Fruit fly (Drosophila melanogaster): Measurements from ENCODE around the gene CG42525.
A peak's percentile ranks its signal among the peaks of the same experiment; 100 is the strongest.

CG42525 gene

dm6 chr3L:3224740-3225719, 35.5 kb upstream of the CG42525 start, which contains the start of gene Larp4B:
Gene Larp4B, plus strand, starts transcription at chr3L:3224838.
- peak; percentile 27 for TF ChIP-seq Jra (GFP tag; optimal IDR thresholded peaks at IDR 0.05)
- no peak for TF ChIP-seq HLH106 (tag; optimal IDR thresholded peaks at IDR 0.05)
- TF ChIP-seq foxo (GFP tag; optimal IDR thresholded peaks at IDR 0.05) = peak in 1 of 2 experiments; percentile 17
- TF ChIP-seq Vsx2 (GFP tag; optimal IDR thresholded peaks at IDR 0.05; ENCODE audit: partially characterized antibody) = no peak
- no peak for TF ChIP-seq GATAd (GFP tag; optimal IDR thresholded peaks at IDR 0.05)
- TF ChIP-seq psq (GFP tag; optimal IDR thresholded peaks at IDR 0.05) = no peak
- TF ChIP-seq CG9705 (GFP tag; optimal IDR thresholded peaks at IDR 0.05) = no peak
- TF ChIP-seq jim (GFP tag; optimal IDR thresholded peaks at IDR 0.05) = no peak
- TF ChIP-seq rgr (GFP tag; optimal IDR thresholded peaks at IDR 0.05) = peak; percentile 36
- TF ChIP-seq brk (GFP tag; optimal IDR thresholded peaks at IDR 0.05) = no peak
- TF ChIP-seq h (GFP tag; optimal IDR thresholded peaks at IDR 0.05) = peak; percentile 13
- TF ChIP-seq Rel (GFP tag; optimal IDR thresholded peaks at IDR 0.05) = no peak
- peak; percentile 97 for TF ChIP-seq Rel (tag; optimal IDR thresholded peaks at IDR 0.05)
- TF ChIP-seq Sp1 (GFP tag; optimal IDR thresholded peaks at IDR 0.05) = peak; percentile 6

- TF ChIP-seq usp (GFP tag; optimal IDR thresholded peaks at IDR 0.05) = no peak
- no peak for TF ChIP-seq rgr (GFP tag; optimal IDR thresholded peaks at IDR 0.05)
- TF ChIP-seq CG9705 (GFP tag; optimal IDR thresholded peaks at IDR 0.05) = no peak
- no peak for TF ChIP-seq Dfd (GFP tag; optimal IDR thresholded peaks at IDR 0.05)
- no peak for TF ChIP-seq N (GFP tag; optimal IDR thresholded peaks at IDR 0.05)
- TF ChIP-seq Abd-B (GFP tag; optimal IDR thresholded peaks at IDR 0.05) = no peak
- TF ChIP-seq CG32264 (GFP tag; optimal IDR thresholded peaks at IDR 0.05) = no peak
- TF ChIP-seq Jra (GFP tag; optimal IDR thresholded peaks at IDR 0.05) = no peak
- TF ChIP-seq woc (GFP tag; optimal IDR thresholded peaks at IDR 0.05) = no peak
- no peak for TF ChIP-seq pan (optimal IDR thresholded peaks at IDR 0.05)
- no peak for TF ChIP-seq brk (GFP tag; optimal IDR thresholded peaks at IDR 0.05)
- TF ChIP-seq psq (GFP tag; optimal IDR thresholded peaks at IDR 0.05) = no peak
- TF ChIP-seq Hr83 (GFP tag; optimal IDR thresholded peaks at IDR 0.05; ENCODE audit: poor library complexity, severe bottlenecking) = no peak
- TF ChIP-seq br (GFP tag; optimal IDR thresholded peaks at IDR 0.05) = no peak
- no peak for TF ChIP-seq h (GFP tag; optimal IDR thresholded peaks at IDR 0.05)
Observed at dm6 chr3L:3223390-3223914, 33.9 kb upstream of the CG42525 start.

dm6 chr3L:3222643-3223389, 33.3 kb upstream of the CG42525 start, which contains the start of the genes RpL28 and eIF1:
Gene RpL28, minus strand, starts transcription at chr3L:3222960.
Gene eIF1, plus strand, starts transcription at chr3L:3223341.
- TF ChIP-seq woc (GFP tag; optimal IDR thresholded peaks at IDR 0.05) (peak; percentile 45), jim (GFP tag; optimal IDR thresholded peaks at IDR 0.05) (no peak), dsf (GFP tag; optimal IDR thresholded peaks at IDR 0.05; ENCODE audit: borderline replicate concordance) (peak; percentile 83), Mio (GFP tag; optimal IDR thresholded peaks at IDR 0.05) (peak; percentile 85), foxo (GFP tag; optimal IDR thresholded peaks at IDR 0.05) (peak in 1 of 2 experiments; percentile 90), rgr (GFP tag; optimal IDR thresholded peaks at IDR 0.05) (peak; percentile 96), dmrt93B (GFP tag; optimal IDR thresholded peaks at IDR 0.05) (peak; percentile 96), N (GFP tag; optimal IDR thresholded peaks at IDR 0.05) (no peak), Hr78 (GFP tag; optimal IDR thresholded peaks at IDR 0.05) (no peak), fru (GFP tag; optimal IDR thresholded peaks at IDR 0.05) (peak; percentile 55), usp (GFP tag; optimal IDR thresholded peaks at IDR 0.05) (no peak), CrebA (GFP tag; optimal IDR thresholded peaks at IDR 0.05; ENCODE audit: borderline replicate concordance) (no peak), CG9705 (GFP tag; optimal IDR thresholded peaks at IDR 0.05) (peak; percentile 92), lola (GFP tag; optimal IDR thresholded peaks at IDR 0.05) (no peak), h (GFP tag; optimal IDR thresholded peaks at IDR 0.05) (peak; percentile 89), OdsH (GFP tag; optimal IDR thresholded peaks at IDR 0.05) (peak; percentile 84), GATAd (GFP tag; optimal IDR thresholded peaks at IDR 0.05) (no peak), CG32264 (GFP tag; optimal IDR thresholded peaks at IDR 0.05) (peak; percentile 65), brk (GFP tag; optimal IDR thresholded peaks at IDR 0.05) (no peak), Abd-B (GFP tag; optimal IDR thresholded peaks at IDR 0.05) (no peak), pan (optimal IDR thresholded peaks at IDR 0.05) (no peak), Hr83 (GFP tag; optimal IDR thresholded peaks at IDR 0.05; ENCODE audit: poor library complexity, severe bottlenecking) (peak; percentile 99), br (GFP tag; optimal IDR thresholded peaks at IDR 0.05) (peak; percentile 66), Dfd (GFP tag; optimal IDR thresholded peaks at IDR 0.05) (no peak), Vsx2 (GFP tag; optimal IDR thresholded peaks at IDR 0.05; ENCODE audit: partially characterized antibody) (no peak), HLH106 (tag; optimal IDR thresholded peaks at IDR 0.05) (peak; percentile 86), sage (GFP tag; optimal IDR thresholded peaks at IDR 0.05) (no peak), dl (GFP tag; optimal IDR thresholded peaks at IDR 0.05; ENCODE audit: insufficient read depth in 1 of 2, partially characterized antibody in 2 of 2) (no peak), Rel (GFP tag; optimal IDR thresholded peaks at IDR 0.05) (no peak), Rel (tag; optimal IDR thresholded peaks at IDR 0.05) (peak; percentile 59), tai (GFP tag; optimal IDR thresholded peaks at IDR 0.05) (no peak), Myc (optimal IDR thresholded peaks at IDR 0.05) (peak; percentile 65), psq (GFP tag; optimal IDR thresholded peaks at IDR 0.05) (peak; percentile 75), Hnf4 (GFP tag; optimal IDR thresholded peaks at IDR 0.05) (peak; percentile 82), ey (GFP tag; optimal IDR thresholded peaks at IDR 0.05) (peak; percentile 66), sv (GFP tag; optimal IDR thresholded peaks at IDR 0.05) (peak; percentile 92)
